Worm (Caenorhabditis elegans) whole organism, L4 larva: ENCODE results near the gene his-6.

Source experiments
- ama-1 ChIP-seq: fragments of 150-350 bp; optimal IDR thresholded peaks from 2 replicates; lab custom pipeline; 2014; ENCODE audit warnings: inconsistent platforms, mixed read lengths
- mxl-2 ChIP-seq: fragments of 200-800 bp; sonication (Bioruptor generic); conservative IDR thresholded peaks from 2 replicates; pipeline ENCODE4 v1.3.6; 2022; ENCODE audit warnings: missing genetic modification reagents, missing genetic modification characterization, missing compliant biosample characterization
- zag-1 ChIP-seq: fragments of 150-350 bp; optimal IDR thresholded peaks from 2 replicates; lab custom pipeline; 2014; ENCODE audit warnings: missing biosample characterization, missing genetic modification characterization

ce11 chrV:8548989-8549388, 14.2 kb upstream of the his-6 start, which contains the start of gene stdh-4:
- TF ChIP-seq mxl-2 (GFP tag; lab: Robert Waterston, UW) (no peak), ama-1 (lab: Kevin White, UChicago) (no peak), zag-1 (tag; lab: Kevin White, UChicago) (no peak)
